Fruit fly (Drosophila melanogaster): ENCODE results near the gene Ziz.
A peak's percentile ranks its signal among the peaks of the same experiment; 100 is the strongest.

Gene Ziz

dm6 chr2L:7433957-7434736 is 62.0 kb downstream of the Ziz start (continued):
- TF ChIP-seq CG10431 (GFP tag; optimal IDR thresholded peaks at IDR 0.05), result no peak
- TF ChIP-seq CG7987 (GFP tag; optimal IDR thresholded peaks at IDR 0.05), result no peak
- peak; percentile 66 for TF ChIP-seq BtbVII (GFP tag; optimal IDR thresholded peaks at IDR 0.05)
- TF ChIP-seq CG2116 (GFP tag; optimal IDR thresholded peaks at IDR 0.05), result no peak
- peak; percentile 90 for TF ChIP-seq CG11504 (tag; optimal IDR thresholded peaks at IDR 0.05)
- TF ChIP-seq CG9817 (tag; optimal IDR thresholded peaks at IDR 0.05), result peak; percentile 84
- TF ChIP-seq CG8765 (GFP tag; IDR thresholded peaks at IDR 0.05), result peak; percentile 36; the same call in 1 of the 2 replicates
- no peak for TF ChIP-seq CG34224 (GFP tag; IDR thresholded peaks at IDR 0.05; ENCODE audit: partially characterized antibody)
- no peak for TF ChIP-seq pzg (GFP tag; optimal IDR thresholded peaks at IDR 0.05)
- TF ChIP-seq CG43689 (GFP tag; IDR thresholded peaks at IDR 0.05), result 0 out of 2 replicates have a peak, but pooled peaks have one; percentile 24
- TF ChIP-seq CoRest (tag; optimal IDR thresholded peaks at IDR 0.05), result peak; percentile 84
- peak; percentile 93 for TF ChIP-seq sd (tag; optimal IDR thresholded peaks at IDR 0.05)
- peak; percentile 85 for TF ChIP-seq HLH3B (GFP tag; IDR thresholded peaks at IDR 0.05)
- no peak for TF ChIP-seq CG2202 (tag; optimal IDR thresholded peaks at IDR 0.05)
- peak; percentile 56; the same call in 1 of the 2 replicates for TF ChIP-seq ap (GFP tag; IDR thresholded peaks at IDR 0.05)
- TF ChIP-seq Nf-YC (tag; optimal IDR thresholded peaks at IDR 0.05), result no peak
- TF ChIP-seq CG11398 (GFP tag; optimal IDR thresholded peaks at IDR 0.05), result no peak
- TF ChIP-seq CG13894 (tag; optimal IDR thresholded peaks at IDR 0.05), result peak; percentile 75
- peak; percentile 41 for TF ChIP-seq ATbp (GFP tag; optimal IDR thresholded peaks at IDR 0.05)
- no peak for TF ChIP-seq Trl (optimal IDR thresholded peaks at IDR 0.05)
- no peak for TF ChIP-seq Trl (GFP tag; optimal IDR thresholded peaks at IDR 0.05)
- no peak for TF ChIP-seq CG2199 (GFP tag; IDR thresholded peaks at IDR 0.05)
- TF ChIP-seq CG11093 (GFP tag; IDR thresholded peaks at IDR 0.05), result 0 out of 3 replicates have a peak, but pooled peaks have one; percentile 46
- no peak for TF ChIP-seq D (optimal IDR thresholded peaks at IDR 0.05)
- peak; percentile 10 for TF ChIP-seq D (GFP tag; optimal IDR thresholded peaks at IDR 0.05)
- no peak for TF ChIP-seq zen2 (GFP tag; IDR thresholded peaks at IDR 0.05; ENCODE audit: partially characterized antibody)
- peak; percentile 68 for TF ChIP-seq CG13775 (GFP tag; optimal IDR thresholded peaks at IDR 0.05)
- no peak for TF ChIP-seq CG33557 (GFP tag; optimal IDR thresholded peaks at IDR 0.05)
- no peak for TF ChIP-seq ftz-f1 (GFP tag; optimal IDR thresholded peaks at IDR 0.05)
- no peak for TF ChIP-seq lbe (GFP tag; optimal IDR thresholded peaks at IDR 0.05)
- peak; percentile 89 for TF ChIP-seq gem (tag; optimal IDR thresholded peaks at IDR 0.05)
- peak; percentile 79 for TF ChIP-seq CG17385 (GFP tag; optimal IDR thresholded peaks at IDR 0.05)
- TF ChIP-seq CG12219 (GFP tag; optimal IDR thresholded peaks at IDR 0.05), result peak; percentile 58
- TF ChIP-seq CG4424 (GFP tag; optimal IDR thresholded peaks at IDR 0.05), result no peak
- TF ChIP-seq dm (GFP tag; optimal IDR thresholded peaks at IDR 0.05), result no peak
- no peak for TF ChIP-seq inv (GFP tag; IDR thresholded peaks at IDR 0.05; ENCODE audit: partially characterized antibody)
- no peak for TF ChIP-seq her (GFP tag; optimal IDR thresholded peaks at IDR 0.05)
- peak; percentile 78 for TF ChIP-seq caup (GFP tag; optimal IDR thresholded peaks at IDR 0.05; ENCODE audit: severe bottlenecking)
- TF ChIP-seq ttk (GFP tag; IDR thresholded peaks at IDR 0.05), result peak; percentile 75
- TF ChIP-seq Ptx1 (GFP tag; IDR thresholded peaks at IDR 0.05), result peak; percentile 87
- peak; percentile 51; the same call in 1 of the 2 replicates for TF ChIP-seq CG32767 (GFP tag; IDR thresholded peaks at IDR 0.05)
- TF ChIP-seq gfzf (GFP tag; optimal IDR thresholded peaks at IDR 0.05), result no peak
- TF ChIP-seq Blimp-1 (GFP tag; optimal IDR thresholded peaks at IDR 0.05), result peak; percentile 41
- TF ChIP-seq nmo (GFP tag; optimal IDR thresholded peaks at IDR 0.05), result peak; percentile 73
- peak; percentile 59; the same call in 1 of the 2 replicates for TF ChIP-seq GATAe (GFP tag; conservative IDR thresholded peaks at IDR 0.05)
- no peak for TF ChIP-seq lov (optimal IDR thresholded peaks at IDR 0.05)
- no peak for TF ChIP-seq lov (GFP tag; IDR thresholded peaks at IDR 0.05)
- TF ChIP-seq org-1 (GFP tag; optimal IDR thresholded peaks at IDR 0.05), result peak; percentile 57
- TF ChIP-seq Xrp1 (GFP tag; IDR thresholded peaks at IDR 0.05), result peak; percentile 71

All from whole organism, embryonic.